Worm (Caenorhabditis elegans): ENCODE results near the gene fipr-15.
A peak's percentile ranks its signal among the peaks of the same experiment; 100 is the strongest.

Gene fipr-15

DNA sequence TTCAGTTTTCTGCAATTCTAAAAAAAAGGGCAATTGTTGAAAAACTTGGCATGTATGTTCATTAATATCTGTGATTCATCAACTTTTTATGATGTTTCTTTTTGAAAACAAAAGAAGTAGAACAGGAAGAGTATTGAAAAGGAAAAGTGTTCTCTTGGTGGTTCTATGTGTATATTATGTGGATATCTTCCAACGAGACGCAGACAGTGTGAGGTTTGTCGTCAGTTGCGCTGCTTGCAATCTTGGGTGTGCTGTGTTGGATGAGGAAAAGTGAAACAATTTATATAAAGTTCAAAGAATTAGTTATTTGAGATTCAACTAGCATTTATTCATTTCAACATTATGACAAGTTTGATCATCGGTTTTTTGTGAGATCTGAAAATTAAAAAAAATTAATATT is 28.0 kb upstream of the fipr-15 start:
- TF ChIP-seq ceh-8 (GFP tag; optimal IDR thresholded peaks at IDR 0.05) (no peak), dsc-1 (tag; optimal IDR thresholded peaks at IDR 0.05) (no peak), ceh-82 (tag; optimal IDR thresholded peaks at IDR 0.05) (no peak), efl-1 (optimal IDR thresholded peaks at IDR 0.05) (peak in 1 of 2 experiments; percentile 12), efl-1 (GFP tag; optimal IDR thresholded peaks at IDR 0.05 in 1 of 2) (no peak), fos-1 (tag; optimal IDR thresholded peaks at IDR 0.05) (no peak), unc-130 (tag; optimal IDR thresholded peaks at IDR 0.05) (peak; percentile 4), nhr-77 (tag; optimal IDR thresholded peaks at IDR 0.05) (no peak), unc-98 (GFP tag; IDR thresholded peaks at IDR 0.05) (no peak), nhr-76 (tag; optimal IDR thresholded peaks at IDR 0.05) (no peak), unc-62 (GFP tag; optimal IDR thresholded peaks at IDR 0.05) (no peak), C16A3.4 (tag; optimal IDR thresholded peaks at IDR 0.05) (no peak), lin-39 (tag; optimal IDR thresholded peaks at IDR 0.05) (no peak), nhr-71 (tag; optimal IDR thresholded peaks at IDR 0.05) (peak; percentile 12), xbp-1 (tag; optimal IDR thresholded peaks at IDR 0.05) (no peak), nhr-19 (GFP tag; conservative IDR thresholded peaks at IDR 0.05) (no peak), ceh-63 (GFP tag; optimal IDR thresholded peaks at IDR 0.05) (no peak), dpl-1 (GFP tag; optimal IDR thresholded peaks at IDR 0.05) (peak in 1 of 3 experiments; percentile 29), nhr-85 (tag) (peak; percentile 39), lin-14 (GFP tag; optimal IDR thresholded peaks at IDR 0.05) (peak; percentile 65), nhr-90 (tag; optimal IDR thresholded peaks at IDR 0.05; ENCODE audit: poor library complexity) (no peak), F16B12.6 (tag; optimal IDR thresholded peaks at IDR 0.05) (peak; percentile 30), elt-3 (tag; optimal IDR thresholded peaks at IDR 0.05) (peak in 1 of 6 experiments; percentile 16), mep-1 (tag; optimal IDR thresholded peaks at IDR 0.05) (peak; percentile 19), mab-9 (GFP tag; IDR thresholded peaks at IDR 0.05) (no peak), pqm-1 (tag; optimal IDR thresholded peaks at IDR 0.05) (no peak), ceh-88 (GFP tag; IDR thresholded peaks at IDR 0.05) (no peak), mdl-1 (tag; optimal IDR thresholded peaks at IDR 0.05) (no peak), tlp-1 (tag; optimal IDR thresholded peaks at IDR 0.05) (no peak), egl-13 (tag; optimal IDR thresholded peaks at IDR 0.05) (no peak), fkh-8 (tag; optimal IDR thresholded peaks at IDR 0.05) (no peak), lsy-2 (tag; optimal IDR thresholded peaks at IDR 0.05) (peak in 1 of 2 experiments; percentile 9), blmp-1 (tag; optimal IDR thresholded peaks at IDR 0.05) (peak; percentile 95), aly-2 (tag; optimal IDR thresholded peaks at IDR 0.05) (no peak), irx-1 (tag; optimal IDR thresholded peaks at IDR 0.05) (no peak), grh-1 (GFP tag; IDR thresholded peaks at IDR 0.05) (no peak), tbx-2 (tag; optimal IDR thresholded peaks at IDR 0.05) (peak; percentile 0), hlh-17 (GFP tag; optimal IDR thresholded peaks at IDR 0.05; ENCODE audit: borderline replicate concordance) (no peak), snu-23 (GFP tag; optimal IDR thresholded peaks at IDR 0.05) (peak; percentile 29), efl-3 (GFP tag; optimal IDR thresholded peaks at IDR 0.05) (no peak), C04F5.9 (tag; optimal IDR thresholded peaks at IDR 0.05) (no peak), snpc-4 (tag; optimal IDR thresholded peaks at IDR 0.05) (no peak), ztf-4 (tag; optimal IDR thresholded peaks at IDR 0.05) (no peak)

ce11 chrIV:10854042-10854441 is 26.3 kb upstream of the fipr-15 start:
- TF ChIP-seq efl-1 (optimal IDR thresholded peaks at IDR 0.05) (no peak), efl-1 (GFP tag; optimal IDR thresholded peaks at IDR 0.05 in 1 of 2) (peak in 1 of 2 experiments; percentile 69), nhr-20 (tag; optimal IDR thresholded peaks at IDR 0.05) (no peak)

All from whole organism, L1 larva.